Fruit fly (Drosophila melanogaster) whole organism, embryonic: ENCODE measurements around the gene CG13894.

Experiments
- ATbp ChIP-seq: fragments of 200-800 bp; sonication (Bioruptor generic); optimal IDR thresholded peaks from 2 replicates; lab custom pipeline; 2017; ENCODE audit warnings: missing biosample characterization, mild to moderate bottlenecking, missing genetic modification characterization, missing genetic modification reagents
- Bgb ChIP-seq: fragments of 200-800 bp; sonication (Bioruptor generic); IDR thresholded peaks from 2 replicates; pipeline ENCODE4 v1.3.6; 2022; ENCODE audit warnings: missing biosample characterization, missing genetic modification characterization; ENCODE audit not compliant: partially characterized antibody
- CG11504 ChIP-seq: fragments of 200-800 bp; sonication (Bioruptor generic); optimal IDR thresholded peaks from 3 replicates; lab custom pipeline; 2019; ENCODE audit warnings: missing biosample characterization, mild to moderate bottlenecking, missing genetic modification characterization, moderate library complexity
- CG12236 ChIP-seq: fragments of 200-800 bp; sonication (Bioruptor generic); optimal IDR thresholded peaks from 2 replicates; lab custom pipeline; 2016; ENCODE audit warnings: missing biosample characterization, missing genetic modification characterization
- CG1233 ChIP-seq: fragments of 200-800 bp; sonication (Bioruptor generic); optimal IDR thresholded peaks from 4 replicates; lab custom pipeline; 2018; ENCODE audit warnings: missing biosample characterization, mild to moderate bottlenecking, missing genetic modification characterization
- CG12942 ChIP-seq: fragments of 200-800 bp; sonication (Bioruptor generic); optimal IDR thresholded peaks from 3 replicates; lab custom pipeline; 2016; ENCODE audit warnings: missing biosample characterization, missing genetic modification characterization
- CG13894 ChIP-seq: fragments of 200-800 bp; sonication (Bioruptor generic); optimal IDR thresholded peaks from 3 replicates; lab custom pipeline; 2018; ENCODE audit warnings: missing biosample characterization, mild to moderate bottlenecking, missing genetic modification characterization, moderate library complexity
- CG2116 ChIP-seq: fragments of 200-800 bp; sonication (Bioruptor generic); optimal IDR thresholded peaks from 3 replicates; lab custom pipeline; 2018; ENCODE audit warnings: missing biosample characterization, mild to moderate bottlenecking, missing genetic modification characterization
- CG2129 ChIP-seq: fragments of 200-800 bp; sonication (Bioruptor generic); IDR thresholded peaks from 2 replicates; pipeline ENCODE4 v1.3.6; 2022; ENCODE audit warnings: missing biosample characterization, missing genetic modification characterization; ENCODE audit not compliant: partially characterized antibody
- CG2199 ChIP-seq: fragments of 200-800 bp; sonication (Bioruptor generic); IDR thresholded peaks from 3 replicates; pipeline ENCODE4 v1.3.6; 2022; ENCODE audit warnings: missing biosample characterization, missing genetic modification characterization
- CG2712 ChIP-seq: fragments of 200-800 bp; optimal IDR thresholded peaks from 3 replicates; lab custom pipeline; 2019; ENCODE audit warnings: missing biosample characterization, mild to moderate bottlenecking, missing genetic modification characterization, moderate library complexity
- CG30403 ChIP-seq: fragments of 200-800 bp; sonication (Bioruptor generic); optimal IDR thresholded peaks from 3 replicates; lab custom pipeline; 2016; ENCODE audit warnings: missing biosample characterization, missing genetic modification characterization
- CG34422 ChIP-seq: fragments of 200-800 bp; sonication (Bioruptor generic); IDR thresholded peaks from 3 replicates; pipeline ENCODE4 v1.3.6; 2022; ENCODE audit warnings: missing biosample characterization, missing genetic modification characterization
- CG4360 ChIP-seq: fragments of 200-800 bp; sonication (Bioruptor generic); IDR thresholded peaks from 2 replicates; pipeline ENCODE4 v1.3.6; 2022; ENCODE audit warnings: missing biosample characterization, missing genetic modification characterization
- CG5180 ChIP-seq: fragments of 200-800 bp; sonication (Bioruptor generic); optimal IDR thresholded peaks from 3 replicates; lab custom pipeline; 2017; ENCODE audit warnings: missing biosample characterization, missing genetic modification characterization, mild to moderate bottlenecking, moderate library complexity, missing genetic modification reagents
- CG6683 ChIP-seq: fragments of 200-800 bp; sonication (Bioruptor generic); optimal IDR thresholded peaks from 2 replicates; lab custom pipeline; 2017; ENCODE audit warnings: missing biosample characterization, mild to moderate bottlenecking, missing genetic modification characterization, missing genetic modification reagents
- CG7839 ChIP-seq: fragments of 200-800 bp; sonication (Bioruptor generic); optimal IDR thresholded peaks from 3 replicates; lab custom pipeline; 2018; ENCODE audit warnings: missing biosample characterization, mild to moderate bottlenecking, missing genetic modification characterization, moderate library complexity
- CG8388 ChIP-seq: fragments of 200-800 bp; sonication (Bioruptor generic); optimal IDR thresholded peaks from 2 replicates; lab custom pipeline; 2019; ENCODE audit warnings: missing biosample characterization, mild to moderate bottlenecking, missing genetic modification characterization, moderate library complexity
- CG8478 ChIP-seq: fragments of >200 bp; optimal IDR thresholded peaks from 2 replicates; lab custom pipeline; 2018
- CkIIα-i1 ChIP-seq: fragments of 200-800 bp; sonication (Bioruptor generic); IDR thresholded peaks from 2 replicates; pipeline ENCODE4 v1.3.6; 2022; ENCODE audit warnings: missing biosample characterization, missing genetic modification characterization
- D19B ChIP-seq: fragments of 200-800 bp; sonication (Bioruptor generic); optimal IDR thresholded peaks from 2 replicates; lab custom pipeline; 2017; ENCODE audit warnings: missing biosample characterization, mild to moderate bottlenecking, missing genetic modification characterization
- Dip2 ChIP-seq: fragments of 200-800 bp; sonication (Bioruptor generic); IDR thresholded peaks from 2 replicates; pipeline ENCODE4 v1.3.6; 2022; ENCODE audit warnings: missing biosample characterization, missing genetic modification characterization
- Doc3 ChIP-seq: fragments of 200-800 bp; sonication (Bioruptor generic); IDR thresholded peaks from 3 replicates; pipeline ENCODE4 v1.3.6; 2022; ENCODE audit warnings: missing biosample characterization, missing genetic modification characterization; ENCODE audit not compliant: partially characterized antibody
- GATAe ChIP-seq: fragments of 200-800 bp; sonication (Bioruptor generic); conservative IDR thresholded peaks from 2 replicates; pipeline ENCODE4 v1.3.6; 2022; ENCODE audit warnings: missing biosample characterization, missing genetic modification characterization
- Hr39 ChIP-seq: fragments of >200 bp; optimal IDR thresholded peaks from 2 replicates; lab custom pipeline; 2017
- Myb ChIP-seq: fragments of 200-800 bp; sonication (Bioruptor generic); optimal IDR thresholded peaks from 2 replicates; lab custom pipeline; 2016; ENCODE audit warnings: missing biosample characterization, missing genetic modification characterization
- Opbp ChIP-seq: fragments of 200-800 bp; sonication (Bioruptor generic); IDR thresholded peaks from 3 replicates; pipeline ENCODE4 v1.3.6; 2022; ENCODE audit warnings: missing biosample characterization, missing genetic modification characterization; ENCODE audit not compliant: partially characterized antibody
- Stat92E ChIP-seq, 3 experiments: fragments of >200 bp in 2 of 3; fragments of 200-800 bp in 1 of 3; sonication (Bioruptor generic) in 1 of 3; optimal IDR thresholded peaks; 2 replicates each; lab custom pipeline; 2017 to 2019; ENCODE audit warnings: missing biosample characterization in 3 of 3, missing genetic modification characterization in 3 of 3, mild to moderate bottlenecking in 1 of 3, moderate library complexity in 1 of 3
- amos ChIP-seq: fragments of 200-800 bp; sonication (Bioruptor generic); IDR thresholded peaks from 2 replicates; pipeline ENCODE4 v1.3.6; 2022; ENCODE audit warnings: missing biosample characterization, missing genetic modification characterization; ENCODE audit not compliant: partially characterized antibody
- ase ChIP-seq: fragments of 200-800 bp; sonication (Bioruptor generic); IDR thresholded peaks from 3 replicates; pipeline ENCODE4 v1.3.6; 2022; ENCODE audit warnings: missing biosample characterization, missing genetic modification characterization
- chn ChIP-seq: fragments of 200-800 bp; sonication (Bioruptor generic); optimal IDR thresholded peaks from 2 replicates; lab custom pipeline; 2016; ENCODE audit warnings: missing biosample characterization, missing genetic modification characterization
- crol ChIP-seq: fragments of 200-800 bp; sonication (Bioruptor generic); IDR thresholded peaks from 2 replicates; pipeline ENCODE4 v1.3.6; 2022; ENCODE audit warnings: missing biosample characterization, missing genetic modification characterization
- ems ChIP-seq: fragments of 200-800 bp; sonication (Bioruptor generic); optimal IDR thresholded peaks from 3 replicates; lab custom pipeline; 2016; ENCODE audit warnings: missing biosample characterization, missing genetic modification characterization
- gt ChIP-seq: fragments of 200-800 bp; sonication (Bioruptor generic); IDR thresholded peaks from 2 replicates; pipeline ENCODE4 v1.3.6; 2022; ENCODE audit warnings: missing biosample characterization, missing genetic modification characterization
- hb ChIP-seq: fragments of 200-800 bp; sonication (Bioruptor generic); IDR thresholded peaks from 3 replicates; pipeline ENCODE4 v1.3.6; 2022; ENCODE audit warnings: missing biosample characterization, missing genetic modification characterization; ENCODE audit not compliant: partially characterized antibody
- hth ChIP-seq: fragments of >200 bp; optimal IDR thresholded peaks from 2 replicates; lab custom pipeline; 2017; ENCODE audit warnings: inconsistent platforms
- maf-S ChIP-seq: fragments of 200-800 bp; sonication (Bioruptor generic); optimal IDR thresholded peaks from 2 replicates; lab custom pipeline; 2016; ENCODE audit warnings: missing biosample characterization, missing genetic modification characterization
- pfk ChIP-seq: fragments of 200-800 bp; sonication (Bioruptor generic); optimal IDR thresholded peaks from 2 replicates; lab custom pipeline; 2018; ENCODE audit warnings: missing biosample characterization, mild to moderate bottlenecking, missing genetic modification characterization, moderate library complexity
- pita ChIP-seq: fragments of 200-800 bp; sonication (Bioruptor generic); optimal IDR thresholded peaks from 2 replicates; lab custom pipeline; 2017; ENCODE audit warnings: missing biosample characterization, mild to moderate bottlenecking, missing genetic modification characterization
- pros ChIP-seq: fragments of 200-800 bp; sonication (Bioruptor generic); optimal IDR thresholded peaks from 3 replicates; lab custom pipeline; 2019; ENCODE audit warnings: missing biosample characterization, mild to moderate bottlenecking, missing genetic modification characterization, moderate library complexity
- psq ChIP-seq: fragments of 200-800 bp; sonication (Bioruptor generic); optimal IDR thresholded peaks from 2 replicates; lab custom pipeline; 2017; ENCODE audit warnings: missing biosample characterization, missing genetic modification characterization
- ranshi ChIP-seq: fragments of 200-800 bp; sonication (Bioruptor generic); IDR thresholded peaks from 2 replicates; pipeline ENCODE4 v1.3.6; 2022; ENCODE audit warnings: missing biosample characterization, missing genetic modification characterization
- sens ChIP-seq: fragments of 200-800 bp; sonication (Bioruptor generic); peaks from one replicate; lab custom pipeline; 2016; ENCODE audit warnings: missing biosample characterization, missing genetic modification characterization
- shn ChIP-seq: fragments of 200-800 bp; sonication (Bioruptor generic); optimal IDR thresholded peaks from 3 replicates; lab custom pipeline; 2016; ENCODE audit warnings: missing biosample characterization, missing genetic modification characterization
- slbo ChIP-seq: fragments of 200-800 bp; sonication (Bioruptor generic); IDR thresholded peaks from 2 replicates; pipeline ENCODE4 v1.3.6; 2022; ENCODE audit warnings: missing biosample characterization, missing genetic modification characterization
- sqz ChIP-seq: fragments of 200-800 bp; sonication (Bioruptor generic); optimal IDR thresholded peaks from 3 replicates; lab custom pipeline; 2018; ENCODE audit warnings: missing biosample characterization, mild to moderate bottlenecking, missing genetic modification characterization
- tll ChIP-seq, 2 experiments: fragments of 200-800 bp in 1 of 2; fragments of >200 bp in 1 of 2; sonication (Bioruptor generic) in 1 of 2; optimal IDR thresholded peaks; 2 replicates each; lab custom pipeline; 2017 to 2019; ENCODE audit warnings: missing biosample characterization in 2 of 2, missing genetic modification characterization in 2 of 2, mild to moderate bottlenecking in 1 of 2, moderate library complexity in 1 of 2
- wdn ChIP-seq: fragments of 200-800 bp; sonication (Bioruptor generic); IDR thresholded peaks from 2 replicates; pipeline ENCODE4 v1.3.6; 2022; ENCODE audit warnings: missing biosample characterization, missing genetic modification characterization
- wor ChIP-seq: fragments of 200-800 bp; sonication (Bioruptor generic); IDR thresholded peaks from 2 replicates; pipeline ENCODE4 v1.3.6; 2022; ENCODE audit warnings: missing biosample characterization, missing genetic modification characterization
- z ChIP-seq: fragments of 200-800 bp; sonication (Bioruptor generic); IDR thresholded peaks from 3 replicates; pipeline ENCODE4 v1.3.6; 2022; ENCODE audit warnings: missing biosample characterization, missing genetic modification characterization

The CG13894 gene

DNA sequence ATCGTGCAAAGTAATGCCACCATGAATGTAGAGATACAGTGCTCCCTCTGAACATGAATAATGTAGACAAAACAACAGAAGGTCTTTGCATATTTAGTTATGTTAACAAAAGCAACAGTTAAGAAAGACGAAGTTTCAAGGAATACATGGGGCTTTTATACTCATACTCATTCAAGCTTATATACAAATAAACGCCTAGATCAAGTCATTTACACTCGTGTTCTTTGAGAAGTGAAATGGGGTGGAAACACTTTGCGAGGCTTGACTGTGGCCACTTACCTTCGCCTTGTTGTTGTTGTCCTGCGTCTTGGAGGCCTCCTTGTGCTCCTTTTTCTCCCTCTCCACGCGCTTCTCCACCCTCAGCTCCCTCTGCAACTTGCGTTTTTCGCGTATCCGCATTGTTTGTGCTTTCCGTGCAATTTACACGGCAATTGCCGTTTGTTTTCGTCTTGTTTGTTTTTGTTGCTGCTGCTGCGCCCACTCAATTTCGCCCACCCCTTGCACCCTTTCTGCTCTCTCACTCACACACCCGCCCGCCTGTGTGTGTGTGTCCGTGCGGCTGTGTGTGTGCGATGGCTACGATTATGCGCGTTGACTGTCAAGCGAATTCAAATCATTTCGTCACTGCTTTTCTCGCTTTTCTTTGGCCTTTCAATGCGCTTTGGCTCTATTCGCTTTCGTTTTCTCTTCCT lies 14.0 kb downstream of the CG13894 start (continued):
- TF ChIP-seq CG1233: no peak
- 0 out of 2 replicates have a peak, but pooled peaks have one; percentile 8 for TF ChIP-seq Bgb (GFP tag; lab: Robert Waterston, UW)
- TF ChIP-seq ATbp (GFP tag; lab: Kevin White, UChicago): no peak
- no peak for TF ChIP-seq CG6683
- TF ChIP-seq CG2129 (GFP tag; lab: Robert Waterston, UW): no peak
- no peak for TF ChIP-seq CG5180
- TF ChIP-seq pfk: no peak
- peak; percentile 47 for TF ChIP-seq pros (GFP tag; lab: Kevin White, UChicago)
- no peak for TF ChIP-seq D19B
- peak; percentile 20 for TF ChIP-seq CG11504
- TF ChIP-seq wdn (GFP tag; lab: Robert Waterston, UW): 0 out of 2 replicates have a peak, but pooled peaks have one; percentile 20
- TF ChIP-seq pita (GFP tag; lab: Kevin White, UChicago): no peak
- peak; percentile 50 for TF ChIP-seq sens (GFP tag; lab: Kevin White, UChicago)
- no peak for TF ChIP-seq psq
- TF ChIP-seq Hr39 (lab: Kevin White, UChicago): peak; percentile 89
- TF ChIP-seq Stat92E (GFP tag; optimal IDR thresholded peaks at IDR 0.05; lab: Kevin White, UChicago): no peak
- TF ChIP-seq CG2116 (GFP tag; lab: Kevin White, UChicago): no peak
- peak in 1 of 2 experiments; percentile 33 for TF ChIP-seq tll (GFP tag; optimal IDR thresholded peaks at IDR 0.05; lab: Kevin White, UChicago)
- TF ChIP-seq CG4360 (GFP tag; lab: Robert Waterston, UW): peak; percentile 87
- no peak for TF ChIP-seq ems
- TF ChIP-seq ase (GFP tag; lab: Robert Waterston, UW): no peak
- TF ChIP-seq maf-S (GFP tag; lab: Kevin White, UChicago): no peak
- peak; percentile 42 for TF ChIP-seq CG13894 (tag; lab: Kevin White, UChicago)
- peak; percentile 36 for TF ChIP-seq slbo (GFP tag; lab: Robert Waterston, UW)
- TF ChIP-seq CG2199 (GFP tag; lab: Robert Waterston, UW): no peak
- no peak for TF ChIP-seq wor (GFP tag; lab: Robert Waterston, UW)
- no peak for TF ChIP-seq Dip2 (GFP tag; lab: Robert Waterston, UW)
- no peak for TF ChIP-seq gt
- TF ChIP-seq CG34422 (GFP tag; lab: Robert Waterston, UW): 0 out of 3 replicates have a peak, but pooled peaks have one; percentile 34
- TF ChIP-seq CG30403 (GFP tag; lab: Kevin White, UChicago): no peak
- no peak for TF ChIP-seq CkIIα-i1 (GFP tag; lab: Robert Waterston, UW)
- TF ChIP-seq hth (lab: Kevin White, UChicago): no peak
- no peak for TF ChIP-seq hb (GFP tag; lab: Robert Waterston, UW)
- TF ChIP-seq crol (GFP tag; lab: Robert Waterston, UW): peak; percentile 77
- peak; percentile 88 for TF ChIP-seq CG8478 (lab: Kevin White, UChicago)
- no peak for TF ChIP-seq shn (GFP tag; lab: Kevin White, UChicago)
- no peak for TF ChIP-seq CG12236 (GFP tag; lab: Kevin White, UChicago)
- no peak for TF ChIP-seq CG2712
- TF ChIP-seq CG12942 (GFP tag; lab: Kevin White, UChicago): no peak
- TF ChIP-seq Opbp (GFP tag; lab: Robert Waterston, UW): no peak
- TF ChIP-seq GATAe (GFP tag; lab: Robert Waterston, UW): 0 out of 2 replicates have a peak, but pooled peaks have one; percentile 9
- peak; percentile 24; the same call in 1 of the 3 replicates for TF ChIP-seq z (GFP tag; lab: Robert Waterston, UW)
- TF ChIP-seq amos (GFP tag; lab: Robert Waterston, UW): no peak
- peak; percentile 5 for TF ChIP-seq Myb (GFP tag; lab: Kevin White, UChicago)
- TF ChIP-seq chn: peak; percentile 19
- no peak for TF ChIP-seq ranshi
- TF ChIP-seq CG8388 (GFP tag; lab: Kevin White, UChicago): no peak
- peak; percentile 37 for TF ChIP-seq CG7839 (tag; lab: Kevin White, UChicago)
- TF ChIP-seq sqz: no peak
- 0 out of 3 replicates have a peak, but pooled peaks have one; percentile 38 for TF ChIP-seq Doc3 (GFP tag; lab: Robert Waterston, UW)
